Worm (Caenorhabditis elegans) whole organism, L1 larva: ENCODE measurements around the gene nas-15.
A peak's percentile ranks its signal among the peaks of the same experiment; 100 is the strongest.

Experiments
- F16B12.6 ChIP-seq: fragments of 150-350 bp; optimal IDR thresholded peaks from 2 replicates; lab custom pipeline; 2014; ENCODE audit warnings: missing biosample characterization, missing genetic modification characterization
- aha-1 ChIP-seq: fragments of 150-350 bp; optimal IDR thresholded peaks from 2 replicates; lab custom pipeline; 2014; ENCODE audit warnings: missing biosample characterization, missing genetic modification characterization
- alr-1 ChIP-seq: fragments of 200-800 bp; sonication (Bioruptor generic); optimal IDR thresholded peaks from 2 replicates; lab custom pipeline; 2018; ENCODE audit warnings: borderline replicate concordance, mild to moderate bottlenecking, missing genetic modification characterization, missing compliant biosample characterization
- blmp-1 ChIP-seq: fragments of 150-350 bp; optimal IDR thresholded peaks from 2 replicates; lab custom pipeline; 2014; ENCODE audit warnings: missing biosample characterization, missing genetic modification characterization
- ceh-63 ChIP-seq: fragments of 200-800 bp; sonication (Bioruptor generic); optimal IDR thresholded peaks from 2 replicates; lab custom pipeline; 2018; ENCODE audit warnings: mild to moderate bottlenecking, missing genetic modification characterization, missing compliant biosample characterization
- ceh-88 ChIP-seq: fragments of 200-800 bp; sonication (Bioruptor generic); IDR thresholded peaks from 2 replicates; pipeline ENCODE4 v1.3.6; 2022; ENCODE audit warnings: missing genetic modification characterization, missing compliant biosample characterization
- ces-1 ChIP-seq: fragments of 150-350 bp; optimal IDR thresholded peaks from 2 replicates; lab custom pipeline; 2014; ENCODE audit warnings: missing biosample characterization, missing genetic modification reagents, missing genetic modification characterization
- dpl-1 ChIP-seq, 3 experiments: fragments of 150-350 bp in 2 of 3; sonication (generic microtip) in 1 of 3; optimal IDR thresholded peaks; 2 replicates each; lab custom pipeline; 2014 to 2017; ENCODE audit warnings: missing biosample characterization in 3 of 3, missing genetic modification characterization in 3 of 3, missing genetic modification reagents in 3 of 3
- dsc-1 ChIP-seq: sonication (generic microtip); optimal IDR thresholded peaks from 2 replicates; lab custom pipeline; 2016; ENCODE audit warnings: mild to moderate bottlenecking, missing genetic modification characterization, missing compliant biosample characterization
- egl-13 ChIP-seq: sonication (generic microtip); optimal IDR thresholded peaks from 2 replicates; lab custom pipeline; 2016; ENCODE audit warnings: missing genotype, missing genetic modification reagents, missing genetic modification characterization, missing compliant biosample characterization
- elt-2 ChIP-seq: sonication (generic microtip); optimal IDR thresholded peaks from 2 replicates; lab custom pipeline; 2016; ENCODE audit warnings: missing genetic modification characterization, mild to moderate bottlenecking, inconsistent platforms, missing compliant biosample characterization, missing genetic modification reagents
- fkh-10 ChIP-seq: sonication (generic microtip); optimal IDR thresholded peaks from 2 replicates; lab custom pipeline; 2017; ENCODE audit warnings: missing biosample characterization, missing genetic modification reagents, missing genetic modification characterization
- fkh-4 ChIP-seq: sonication (generic microtip); optimal IDR thresholded peaks from 2 replicates; lab custom pipeline; 2016; ENCODE audit warnings: missing compliant biosample characterization, missing genetic modification characterization, borderline replicate concordance
- fos-1 ChIP-seq: fragments of 150-350 bp; optimal IDR thresholded peaks from 2 replicates; lab custom pipeline; 2014; ENCODE audit warnings: missing biosample characterization, missing genetic modification characterization
- hlh-17 ChIP-seq: fragments of 200-800 bp; sonication (Bioruptor generic); optimal IDR thresholded peaks from 2 replicates; lab custom pipeline; 2018; ENCODE audit warnings: missing genetic modification characterization, mild to moderate bottlenecking, missing compliant biosample characterization, moderate library complexity, borderline replicate concordance
- lin-13 ChIP-seq: fragments of 150-350 bp; optimal IDR thresholded peaks from 2 replicates; lab custom pipeline; 2014; ENCODE audit warnings: missing biosample characterization, missing genetic modification reagents, missing genetic modification characterization
- lin-14 ChIP-seq: fragments of 200-800 bp; sonication (Bioruptor generic); optimal IDR thresholded peaks from 2 replicates; lab custom pipeline; 2018; ENCODE audit warnings: mild to moderate bottlenecking, missing genetic modification characterization, moderate library complexity, missing compliant biosample characterization
- lin-35 ChIP-seq, 2 experiments: fragments of 150-350 bp; optimal IDR thresholded peaks; 2 replicates each; lab custom pipeline; 2014; ENCODE audit warnings: missing biosample characterization in 2 of 2, missing genetic modification characterization in 2 of 2, missing genetic modification reagents in 2 of 2
- lsy-2 ChIP-seq, 2 experiments: fragments of 150-350 bp; optimal IDR thresholded peaks; 2 replicates each; lab custom pipeline; 2014; ENCODE audit warnings: missing biosample characterization in 2 of 2, missing genetic modification characterization in 2 of 2
- mdl-1 ChIP-seq, 2 experiments: fragments of 150-350 bp; optimal IDR thresholded peaks; 2 replicates each; lab custom pipeline; 2014 to 2017; ENCODE audit warnings: missing biosample characterization in 2 of 2, missing genetic modification characterization in 2 of 2, inconsistent platforms in 1 of 2
- nhr-12 ChIP-seq: sonication (generic microtip); optimal IDR thresholded peaks from 2 replicates; lab custom pipeline; 2017; ENCODE audit warnings: missing biosample characterization, missing genetic modification characterization
- nhr-19 ChIP-seq: fragments of 200-800 bp; sonication (Bioruptor generic); conservative IDR thresholded peaks from 2 replicates; pipeline ENCODE4 v1.3.6; 2022; ENCODE audit warnings: missing genetic modification characterization, missing compliant biosample characterization
- nhr-20 ChIP-seq: sonication (generic microtip); optimal IDR thresholded peaks from 2 replicates; lab custom pipeline; 2016; ENCODE audit warnings: mild to moderate bottlenecking, missing genetic modification characterization, missing compliant biosample characterization
- nhr-237 ChIP-seq: fragments of 150-350 bp; optimal IDR thresholded peaks from 2 replicates; lab custom pipeline; 2014; ENCODE audit warnings: missing biosample characterization, missing genetic modification characterization
- nhr-47 ChIP-seq: sonication (generic microtip); optimal IDR thresholded peaks from 2 replicates; lab custom pipeline; 2016; ENCODE audit warnings: mild to moderate bottlenecking, missing genetic modification characterization, moderate library complexity, missing compliant biosample characterization
- nhr-71 ChIP-seq: sonication (generic microtip); optimal IDR thresholded peaks from 2 replicates; lab custom pipeline; 2016; ENCODE audit warnings: mild to moderate bottlenecking, missing genetic modification characterization, moderate library complexity, missing compliant biosample characterization
- nhr-76 ChIP-seq: sonication (generic microtip); optimal IDR thresholded peaks from 2 replicates; lab custom pipeline; 2017; ENCODE audit warnings: missing biosample characterization, missing genetic modification characterization
- nhr-77 ChIP-seq: fragments of 150-350 bp; optimal IDR thresholded peaks from 2 replicates; lab custom pipeline; 2014; ENCODE audit warnings: missing biosample characterization, missing genetic modification characterization
- nhr-84 ChIP-seq: sonication (generic microtip); optimal IDR thresholded peaks from 2 replicates; lab custom pipeline; 2017; ENCODE audit warnings: missing biosample characterization, missing genetic modification characterization
- nhr-90 ChIP-seq: sonication (generic microtip); optimal IDR thresholded peaks from 2 replicates; lab custom pipeline; 2016; ENCODE audit warnings: mild to moderate bottlenecking, missing genetic modification characterization, missing compliant biosample characterization; ENCODE audit not compliant: poor library complexity
- pag-3 ChIP-seq: sonication (generic microtip); optimal IDR thresholded peaks from 2 replicates; lab custom pipeline; 2017; ENCODE audit warnings: missing genetic modification characterization, mild to moderate bottlenecking, missing compliant biosample characterization, antibody characterized with exemption, borderline replicate concordance; ENCODE audit not compliant: insufficient read depth
- pax-3 ChIP-seq: fragments of 200-800 bp; sonication (Bioruptor generic); optimal IDR thresholded peaks from 2 replicates; lab custom pipeline; 2018; ENCODE audit warnings: mild to moderate bottlenecking, missing genetic modification characterization, moderate library complexity, missing compliant biosample characterization
- pqm-1 ChIP-seq: sonication (generic microtip); optimal IDR thresholded peaks from 3 replicates; lab custom pipeline; 2017; ENCODE audit warnings: missing biosample characterization, missing genetic modification characterization
- rnt-1 ChIP-seq: sonication (generic microtip); optimal IDR thresholded peaks from 2 replicates; lab custom pipeline; 2016; ENCODE audit warnings: mild to moderate bottlenecking, missing genetic modification characterization, moderate library complexity, missing compliant biosample characterization
- skn-1 ChIP-seq: fragments of 150-350 bp; optimal IDR thresholded peaks from 2 replicates; lab custom pipeline; 2014; ENCODE audit warnings: missing biosample characterization, missing genetic modification characterization
- snpc-4 ChIP-seq: fragments of 150-350 bp; optimal IDR thresholded peaks from 2 replicates; lab custom pipeline; 2014; ENCODE audit warnings: missing biosample characterization, missing genetic modification characterization
- snu-23 ChIP-seq: sonication (generic microtip); optimal IDR thresholded peaks from 2 replicates; lab custom pipeline; 2016; ENCODE audit warnings: missing genetic modification characterization, missing compliant biosample characterization
- sptf-1 ChIP-seq: fragments of 150-350 bp; optimal IDR thresholded peaks from 2 replicates; lab custom pipeline; 2014; ENCODE audit warnings: missing biosample characterization, missing genetic modification characterization
- unc-130 ChIP-seq: fragments of 150-350 bp; optimal IDR thresholded peaks from 2 replicates; lab custom pipeline; 2017; ENCODE audit warnings: missing biosample characterization, missing genetic modification characterization, inconsistent platforms
- unc-30 ChIP-seq: sonication (generic microtip); optimal IDR thresholded peaks from 2 replicates; lab custom pipeline; 2017; ENCODE audit warnings: missing biosample characterization, missing genetic modification characterization
- unc-62 ChIP-seq: fragments of 150-350 bp; optimal IDR thresholded peaks from 2 replicates; lab custom pipeline; 2014; ENCODE audit warnings: missing biosample characterization, missing genetic modification reagents, missing genetic modification characterization
- vab-15 ChIP-seq: sonication (generic microtip); optimal IDR thresholded peaks from 2 replicates; lab custom pipeline; 2017; ENCODE audit warnings: missing genotype, mild to moderate bottlenecking, missing genetic modification characterization, missing compliant biosample characterization
- xbp-1 ChIP-seq: sonication (generic microtip); optimal IDR thresholded peaks from 2 replicates; lab custom pipeline; 2016; ENCODE audit warnings: missing genetic modification characterization, missing compliant biosample characterization
- zag-1 ChIP-seq: fragments of 150-350 bp; optimal IDR thresholded peaks from 2 replicates; lab custom pipeline; 2014; ENCODE audit warnings: missing biosample characterization, missing genetic modification characterization

Gene nas-15

DNA sequence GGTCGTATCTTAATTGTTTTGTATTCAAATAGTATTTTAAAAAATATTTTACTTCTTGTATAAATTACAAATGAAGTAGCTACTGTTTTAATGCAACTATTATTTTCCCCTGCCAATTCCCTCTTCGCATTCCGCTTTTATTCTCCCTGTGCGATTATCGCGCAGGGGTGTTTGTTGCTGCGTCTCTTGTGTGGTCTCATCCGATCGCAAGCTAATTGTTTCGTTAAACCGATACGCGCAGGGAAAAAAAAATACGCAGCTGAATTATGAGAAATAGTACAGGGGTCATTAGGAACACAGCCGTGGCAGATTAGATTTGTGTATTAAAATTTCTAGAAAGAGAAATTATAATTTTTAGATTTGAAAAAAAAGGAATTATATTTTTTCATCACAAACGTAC lies 29.0 kb downstream of the nas-15 start (continued):
- TF ChIP-seq nhr-237 (tag; lab: Kevin White, UChicago) = peak; percentile 98
- TF ChIP-seq dsc-1 = peak; percentile 100
- TF ChIP-seq ceh-63 (GFP tag; lab: Kevin White, UChicago) = peak; percentile 98

ce11 chrX:810694-811093 lies 33.2 kb downstream of the nas-15 start, which contains the start of gene F25E2.2:
Gene F25E2.2 (minus strand): TSS chrX:810794.
- no peak for TF ChIP-seq ceh-88 (GFP tag; lab: Robert Waterston, UW)
- no peak for TF ChIP-seq zag-1
- no peak for TF ChIP-seq pax-3
- no peak for TF ChIP-seq nhr-12
- TF ChIP-seq hlh-17 (GFP tag; lab: Kevin White, UChicago) = no peak
- no peak for TF ChIP-seq fkh-10
- TF ChIP-seq fos-1 (tag; lab: Kevin White, UChicago) = no peak
- no peak for TF ChIP-seq egl-13
- TF ChIP-seq sptf-1 = no peak
- no peak for TF ChIP-seq pag-3 (tag; lab: Kevin White, UChicago)
- no peak for TF ChIP-seq unc-130 (tag; lab: Kevin White, UChicago)

- TF ChIP-seq blmp-1 (tag; lab: Kevin White, UChicago) = no peak
- TF ChIP-seq nhr-90 (tag; lab: Kevin White, UChicago) = no peak
- no peak for TF ChIP-seq dpl-1 (GFP tag; optimal IDR thresholded peaks at IDR 0.05; lab: Kevin White, UChicago)
- no peak for TF ChIP-seq nhr-77
- no peak for TF ChIP-seq fkh-4
- TF ChIP-seq nhr-84 (tag; lab: Kevin White, UChicago) = no peak
- no peak for TF ChIP-seq xbp-1 (tag; lab: Kevin White, UChicago)
- TF ChIP-seq ceh-63 (GFP tag; lab: Kevin White, UChicago) = no peak
- no peak for TF ChIP-seq nhr-47 (tag; lab: Kevin White, UChicago)
- no peak for TF ChIP-seq alr-1 (tag; lab: Kevin White, UChicago)
- peak; percentile 47 for TF ChIP-seq nhr-71 (tag; lab: Kevin White, UChicago)
- TF ChIP-seq rnt-1 (tag; lab: Kevin White, UChicago) = peak; percentile 59
- TF ChIP-seq dsc-1 = no peak
- TF ChIP-seq pag-3 (tag; lab: Kevin White, UChicago) = peak; percentile 36
- peak; percentile 42 for TF ChIP-seq lin-14 (GFP tag; lab: Kevin White, UChicago)
- TF ChIP-seq nhr-19 (GFP tag; lab: Robert Waterston, UW) = 0 out of 2 replicates have a peak, but pooled peaks have one; percentile 27
- no peak for TF ChIP-seq lin-35 (GFP tag; optimal IDR thresholded peaks at IDR 0.05; lab: Kevin White, UChicago)
- no peak for TF ChIP-seq mdl-1 (tag; optimal IDR thresholded peaks at IDR 0.05; lab: Kevin White, UChicago)
- TF ChIP-seq skn-1 (tag; lab: Kevin White, UChicago) = no peak
- TF ChIP-seq snu-23 = peak; percentile 13
These were observed 34.7 kb downstream of the nas-15 start for ce11 chrX:812264-812663.

DNA sequence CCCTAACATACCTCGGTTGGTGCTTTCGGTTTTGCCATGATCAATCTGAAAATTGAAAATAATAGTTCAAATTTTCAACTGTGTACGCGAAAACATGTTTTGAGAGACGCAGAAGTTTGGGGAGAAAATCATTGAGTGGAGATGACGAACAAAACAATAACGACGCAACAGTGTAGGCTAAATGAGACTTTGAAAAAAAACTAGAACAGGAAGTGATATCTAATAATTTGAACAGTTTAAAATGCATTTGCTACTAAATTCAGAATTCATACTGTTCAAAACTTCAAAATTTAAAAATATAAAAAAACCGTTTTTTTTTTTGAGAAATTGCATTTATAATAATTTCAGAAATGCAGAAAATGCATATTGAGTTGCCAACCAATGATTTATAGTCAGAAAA lies 35.5 kb downstream of the nas-15 start, which contains the start of gene F25E2.3:
Gene F25E2.3, minus strand, starts transcription at position 101 of the 400 bp plus-strand sequence.
- TF ChIP-seq ceh-63 (GFP tag; lab: Kevin White, UChicago) (no peak), elt-2 (tag; lab: Kevin White, UChicago) (no peak), unc-30 (tag; lab: Kevin White, UChicago) (no peak), xbp-1 (tag; lab: Kevin White, UChicago) (no peak), nhr-237 (tag; lab: Kevin White, UChicago) (no peak), pag-3 (tag; lab: Kevin White, UChicago) (no peak), F16B12.6 (tag; lab: Kevin White, UChicago) (no peak), lin-13 (GFP tag; lab: Kevin White, UChicago) (no peak), vab-15 (tag; lab: Kevin White, UChicago) (no peak), nhr-76 (tag; lab: Kevin White, UChicago) (no peak), lsy-2 (tag; optimal IDR thresholded peaks at IDR 0.05; lab: Kevin White, UChicago) (no peak), egl-13 (no peak), lin-14 (GFP tag; lab: Kevin White, UChicago) (no peak), snpc-4 (no peak), pqm-1 (tag; lab: Kevin White, UChicago) (no peak), nhr-20 (no peak), unc-62 (GFP tag; lab: Kevin White, UChicago) (no peak), aha-1 (tag; lab: Kevin White, UChicago) (no peak), zag-1 (no peak), ces-1 (GFP tag; lab: Kevin White, UChicago) (no peak)
- TF ChIP-seq, all 84 proteins: peak for 0
